Worm (Caenorhabditis elegans): Measurements from ENCODE around the gene mrps-28.

DNA sequence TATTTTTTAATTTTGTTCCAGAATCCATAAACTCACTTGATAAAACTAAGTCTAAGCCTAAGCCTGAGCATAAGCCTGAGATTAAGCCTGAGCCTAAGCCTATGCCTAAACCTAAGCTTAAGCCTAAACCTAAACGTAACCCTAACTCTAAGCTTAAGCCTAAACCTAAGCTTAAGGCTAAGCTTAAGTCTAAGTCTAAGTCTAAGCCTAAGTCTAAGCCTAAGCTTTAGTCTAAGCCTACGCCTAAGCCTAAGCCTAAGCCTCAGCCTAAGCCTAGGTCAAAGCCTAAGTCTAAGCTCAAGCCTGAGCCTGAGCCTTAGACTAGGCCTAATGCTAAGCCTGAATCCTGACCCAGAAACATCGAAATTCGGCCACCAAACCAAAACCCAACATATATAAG, 20.5 kb downstream of the mrps-28 start:
- TF ChIP-seq nhr-77 (tag; optimal IDR thresholded peaks at IDR 0.05): no peak
- TF ChIP-seq nhr-237 (tag; optimal IDR thresholded peaks at IDR 0.05): no peak
- no peak for TF ChIP-seq fkh-8 (tag; optimal IDR thresholded peaks at IDR 0.05)
- TF ChIP-seq unc-130 (tag; optimal IDR thresholded peaks at IDR 0.05): no peak
- no peak for TF ChIP-seq skn-1 (tag; optimal IDR thresholded peaks at IDR 0.05)
- TF ChIP-seq aly-2 (tag; optimal IDR thresholded peaks at IDR 0.05): no peak
- TF ChIP-seq aha-1 (tag; optimal IDR thresholded peaks at IDR 0.05): no peak
